Worm (Caenorhabditis elegans) whole organism, early embryonic: ENCODE data around the gene T28F3.8.

ENCODE experiments used
- F13C5.2 ChIP-seq: sonication (generic microtip); optimal IDR thresholded peaks from 2 replicates; lab custom pipeline; 2017; ENCODE audit warnings: mild to moderate bottlenecking, missing genetic modification characterization, inconsistent platforms, missing compliant biosample characterization
- ama-1 ChIP-seq: fragments of 150-350 bp; optimal IDR thresholded peaks from 2 replicates; lab custom pipeline; 2014
- ceh-13 ChIP-seq: fragments of 200-800 bp; sonication (Bioruptor generic); optimal IDR thresholded peaks from 2 replicates; lab custom pipeline; 2018; ENCODE audit warnings: mild to moderate bottlenecking, missing genetic modification characterization, missing compliant biosample characterization
- ceh-36 ChIP-seq: sonication (generic microtip); optimal IDR thresholded peaks from 2 replicates; lab custom pipeline; 2016; ENCODE audit warnings: missing genetic modification characterization, inconsistent platforms, missing compliant biosample characterization
- ets-7 ChIP-seq: sonication (generic microtip); optimal IDR thresholded peaks from 2 replicates; lab custom pipeline; 2016; ENCODE audit warnings: missing genotype, missing genetic modification characterization, missing compliant biosample characterization
- flt-1 ChIP-seq: fragments of 200-800 bp; sonication (Bioruptor generic); IDR thresholded peaks from 2 replicates; pipeline ENCODE4 v1.3.6; 2022; ENCODE audit warnings: missing genetic modification characterization, missing compliant biosample characterization
- hmbx-1 ChIP-seq: sonication (generic microtip); optimal IDR thresholded peaks from 2 replicates; lab custom pipeline; 2016; ENCODE audit warnings: mild to moderate bottlenecking, missing genetic modification characterization, missing compliant biosample characterization
- hmg-4 ChIP-seq: fragments of 200-800 bp; sonication (Bioruptor generic); optimal IDR thresholded peaks from 2 replicates; lab custom pipeline; 2018; ENCODE audit warnings: mild to moderate bottlenecking, missing genetic modification characterization, missing compliant biosample characterization
- pes-1 ChIP-seq: fragments of 200-800 bp; sonication (Bioruptor generic); IDR thresholded peaks from 2 replicates; pipeline ENCODE4 v1.3.6; 2022; ENCODE audit warnings: missing genetic modification reagents, missing genetic modification characterization, missing compliant biosample characterization
- sea-1 ChIP-seq: fragments of 200-800 bp; sonication (Bioruptor generic); conservative IDR thresholded peaks from 2 replicates; pipeline ENCODE4 v1.3.6; 2022; ENCODE audit warnings: missing genetic modification characterization, missing compliant biosample characterization

ce11 chrIV:17320445-17320844, 13.3 kb upstream of the T28F3.8 start, which contains the start of gene C49C3.4:
- TF ChIP-seq ama-1: no peak
- no peak for TF ChIP-seq pes-1
- no peak for TF ChIP-seq hmbx-1 (tag; lab: Kevin White, UChicago)
- TF ChIP-seq hmg-4 (GFP tag; lab: Kevin White, UChicago): no peak
- TF ChIP-seq F13C5.2 (tag; lab: Kevin White, UChicago): no peak
- TF ChIP-seq ets-7 (tag; lab: Kevin White, UChicago): no peak
- TF ChIP-seq ceh-36: no peak
- TF ChIP-seq sea-1: no peak
- no peak for TF ChIP-seq ceh-13 (GFP tag; lab: Kevin White, UChicago)
- no peak for TF ChIP-seq flt-1 (GFP tag; lab: Robert Waterston, UW)
